Fruit fly (Drosophila melanogaster) whole organism, wandering third instar larva: ENCODE measurements around the gene CG11891.
A peak's percentile ranks its signal among the peaks of the same experiment; 100 is the strongest.

ENCODE experiments used
- CG9705 ChIP-seq: fragments of 200-800 bp; sonication (Bioruptor generic); optimal IDR thresholded peaks from 2 replicates; lab custom pipeline; 2018; ENCODE audit warnings: missing biosample characterization, mild to moderate bottlenecking, missing genetic modification characterization
- Dfd ChIP-seq: fragments of >200 bp; optimal IDR thresholded peaks from 2 replicates; lab custom pipeline; 2017; ENCODE audit warnings: missing biosample characterization, missing genetic modification characterization
- Dif ChIP-seq: fragments of 200-275, 200-300 bp; sonication (Bioruptor generic); optimal IDR thresholded peaks from 2 replicates; lab custom pipeline; 2018; ENCODE audit warnings: missing biosample characterization, missing genetic modification characterization; ENCODE audit not compliant: partially characterized antibody
- GATAd ChIP-seq: sonication (Bioruptor generic); optimal IDR thresholded peaks from 2 replicates; lab custom pipeline; 2016; ENCODE audit warnings: missing biosample characterization, missing genetic modification characterization
- HLH106 ChIP-seq: fragments of 200-800 bp; optimal IDR thresholded peaks from 3 replicates; lab custom pipeline; 2019; ENCODE audit warnings: missing biosample characterization, mild to moderate bottlenecking, missing genetic modification characterization, moderate library complexity
- Hr78 ChIP-seq: fragments of >200 bp; optimal IDR thresholded peaks from 2 replicates; lab custom pipeline; 2017; ENCODE audit warnings: missing biosample characterization, missing genetic modification characterization
- Hr83 ChIP-seq: fragments of 200-300 bp; sonication (Bioruptor generic); optimal IDR thresholded peaks from 2 replicates; lab custom pipeline; 2016; ENCODE audit warnings: missing biosample characterization, mild to moderate bottlenecking, missing genetic modification characterization, moderate library complexity; ENCODE audit not compliant: poor library complexity, severe bottlenecking
- Jra ChIP-seq: sonication (Bioruptor generic); optimal IDR thresholded peaks from 2 replicates; lab custom pipeline; 2016; ENCODE audit warnings: missing biosample characterization, missing genetic modification characterization
- Mio ChIP-seq: sonication (Bioruptor generic); optimal IDR thresholded peaks from 2 replicates; lab custom pipeline; 2016; ENCODE audit warnings: missing biosample characterization, missing genetic modification characterization
- Myc ChIP-seq: fragments of >200 bp; optimal IDR thresholded peaks from 2 replicates; lab custom pipeline; 2017
- N ChIP-seq: fragments of >200 bp; optimal IDR thresholded peaks from 2 replicates; lab custom pipeline; 2018; ENCODE audit warnings: missing biosample characterization, missing external identifiers, missing genetic modification characterization
- OdsH ChIP-seq: fragments of 200-800 bp; sonication (Bioruptor generic); optimal IDR thresholded peaks from 2 replicates; lab custom pipeline; 2016; ENCODE audit warnings: missing biosample characterization, mild to moderate bottlenecking, missing genetic modification characterization
- Rel ChIP-seq, 2 experiments: fragments of 200-800 bp; sonication (Bioruptor generic) in 1 of 2; optimal IDR thresholded peaks; 2 replicates in 1 of 2; 3 replicates in 1 of 2; lab custom pipeline; 2016 to 2019; ENCODE audit warnings: mild to moderate bottlenecking in 2 of 2, missing biosample characterization in 2 of 2, missing genetic modification characterization in 2 of 2, moderate library complexity in 1 of 2
- Sp1 ChIP-seq: fragments of 200-800 bp; sonication (Bioruptor generic); optimal IDR thresholded peaks from 3 replicates; lab custom pipeline; 2019; ENCODE audit warnings: missing biosample characterization, mild to moderate bottlenecking, missing genetic modification characterization, moderate library complexity
- Vsx2 ChIP-seq: fragments of 200-300, 225-300 bp; sonication (Bioruptor generic); optimal IDR thresholded peaks from 2 replicates; lab custom pipeline; 2018; ENCODE audit warnings: missing biosample characterization, missing genetic modification characterization; ENCODE audit not compliant: partially characterized antibody
- br ChIP-seq: fragments of 200-800 bp; sonication (Bioruptor generic); optimal IDR thresholded peaks from 2 replicates; lab custom pipeline; 2016; ENCODE audit warnings: missing biosample characterization, missing genetic modification characterization
- brk ChIP-seq: fragments of 200-800 bp; sonication (Bioruptor generic); optimal IDR thresholded peaks from 2 replicates; lab custom pipeline; 2016; ENCODE audit warnings: missing biosample characterization, mild to moderate bottlenecking, missing genetic modification characterization
- dl ChIP-seq, 2 experiments: fragments of 175-275, 200-275 bp in 1 of 2; fragments of 200-275 bp in 1 of 2; sonication (Bioruptor generic); optimal IDR thresholded peaks; lab custom pipeline; 2018; ENCODE audit warnings: mild to moderate bottlenecking in 2 of 2, missing biosample characterization in 2 of 2, missing genetic modification characterization in 2 of 2, moderate library complexity in 2 of 2; ENCODE audit not compliant: partially characterized antibody in 2 of 2, insufficient read depth in 1 of 2
- dmrt93B ChIP-seq: fragments of 200-800 bp; sonication (Bioruptor generic); optimal IDR thresholded peaks from 2 replicates; lab custom pipeline; 2018; ENCODE audit warnings: missing biosample characterization, mild to moderate bottlenecking, missing genetic modification characterization
- ey ChIP-seq: fragments of 200-800 bp; sonication (Bioruptor generic); optimal IDR thresholded peaks from 2 replicates; lab custom pipeline; 2016; ENCODE audit warnings: missing biosample characterization, missing genetic modification characterization
- foxo ChIP-seq, 2 experiments: fragments of 200-800 bp; sonication (Bioruptor generic); optimal IDR thresholded peaks; 2 replicates in 1 of 2; 3 replicates in 1 of 2; lab custom pipeline; 2016 to 2017; ENCODE audit warnings: missing biosample characterization in 2 of 2, missing genetic modification characterization in 2 of 2
- fru ChIP-seq: fragments of 200-800 bp; sonication (Bioruptor generic); optimal IDR thresholded peaks from 3 replicates; lab custom pipeline; 2016; ENCODE audit warnings: missing biosample characterization, mild to moderate bottlenecking, missing genetic modification characterization
- h ChIP-seq: fragments of 200-800 bp; sonication (Bioruptor generic); optimal IDR thresholded peaks from 3 replicates; lab custom pipeline; 2016; ENCODE audit warnings: missing biosample characterization, mild to moderate bottlenecking, missing genetic modification characterization
- lola ChIP-seq: fragments of >200 bp; optimal IDR thresholded peaks from 2 replicates; lab custom pipeline; 2017; ENCODE audit warnings: missing biosample characterization, missing genetic modification characterization
- pan ChIP-seq: fragments of >200 bp; optimal IDR thresholded peaks from 2 replicates; lab custom pipeline; 2017
- rgr ChIP-seq: fragments of 200-800 bp; sonication (Bioruptor generic); optimal IDR thresholded peaks from 3 replicates; lab custom pipeline; 2016; ENCODE audit warnings: missing biosample characterization, mild to moderate bottlenecking, missing genetic modification characterization
- sage ChIP-seq: fragments of 200-800 bp; sonication (Bioruptor generic); optimal IDR thresholded peaks from 2 replicates; lab custom pipeline; 2016; ENCODE audit warnings: missing biosample characterization, mild to moderate bottlenecking, missing genetic modification characterization
- sv ChIP-seq: fragments of 200-800 bp; sonication (Bioruptor generic); optimal IDR thresholded peaks from 3 replicates; lab custom pipeline; 2016; ENCODE audit warnings: missing biosample characterization, missing genetic modification characterization
- woc ChIP-seq: sonication (Bioruptor generic); optimal IDR thresholded peaks from 2 replicates; lab custom pipeline; 2016; ENCODE audit warnings: missing biosample characterization, mild to moderate bottlenecking, missing genetic modification characterization

CG11891 gene

dm6 chr3R:25235362-25235761 is 34.6 kb upstream of the CG11891 start, which contains the start of gene Sil1:
Gene Sil1, minus strand, starts transcription at chr3R:25235529.
- TF ChIP-seq rgr (GFP tag; lab: Kevin White, UChicago) (peak; percentile 10), OdsH (GFP tag; lab: Kevin White, UChicago) (no peak)

- TF ChIP-seq brk (GFP tag; lab: Kevin White, UChicago) (no peak), HLH106 (no peak), Jra (GFP tag; lab: Kevin White, UChicago) (no peak), N (GFP tag; lab: Kevin White, UChicago) (no peak), Mio (GFP tag; lab: Kevin White, UChicago) (no peak), Sp1 (no peak), rgr (GFP tag; lab: Kevin White, UChicago) (no peak), woc (GFP tag; lab: Kevin White, UChicago) (no peak), dmrt93B (GFP tag; lab: Kevin White, UChicago) (no peak), foxo (GFP tag; optimal IDR thresholded peaks at IDR 0.05; lab: Kevin White, UChicago) (no peak), sv (GFP tag; lab: Kevin White, UChicago) (no peak), br (GFP tag; lab: Kevin White, UChicago) (no peak), Dfd (GFP tag; lab: Kevin White, UChicago) (no peak), ey (GFP tag; lab: Kevin White, UChicago) (no peak)
These were observed 33.9 kb upstream of the CG11891 start for dm6 chr3R:25236121-25236520.

dm6 chr3R:25237314-25237713 is 32.7 kb upstream of the CG11891 start, which contains the start of gene Jhbp7:
Gene Jhbp7, plus strand, starts transcription at chr3R:25237614.
- no peak for TF ChIP-seq Vsx2 (GFP tag; lab: Kevin White, UChicago)
- TF ChIP-seq fru (GFP tag; lab: Kevin White, UChicago) = no peak
- no peak for TF ChIP-seq GATAd
- TF ChIP-seq CG9705 (GFP tag; lab: Kevin White, UChicago) = no peak
- no peak for TF ChIP-seq Jra (GFP tag; lab: Kevin White, UChicago)
- TF ChIP-seq Mio (GFP tag; lab: Kevin White, UChicago) = no peak
- TF ChIP-seq sage = no peak
- no peak for TF ChIP-seq Dif
- no peak for TF ChIP-seq brk (GFP tag; lab: Kevin White, UChicago)
- no peak for TF ChIP-seq foxo (GFP tag; optimal IDR thresholded peaks at IDR 0.05; lab: Kevin White, UChicago)
- no peak for TF ChIP-seq HLH106
- no peak for TF ChIP-seq h
- TF ChIP-seq N (GFP tag; lab: Kevin White, UChicago) = no peak
- no peak for TF ChIP-seq Myc (lab: Kevin White, UChicago)

dm6 chr3R:25238771-25239700 is 31.0 kb upstream of the CG11891 start:
- TF ChIP-seq N (GFP tag; lab: Kevin White, UChicago) (no peak), lola (GFP tag; lab: Kevin White, UChicago) (no peak), CG9705 (GFP tag; lab: Kevin White, UChicago) (no peak), Myc (lab: Kevin White, UChicago) (no peak), foxo (GFP tag; optimal IDR thresholded peaks at IDR 0.05; lab: Kevin White, UChicago) (no peak), brk (GFP tag; lab: Kevin White, UChicago) (no peak), pan (lab: Kevin White, UChicago) (no peak), GATAd (no peak), woc (GFP tag; lab: Kevin White, UChicago) (no peak), ey (GFP tag; lab: Kevin White, UChicago) (no peak), Rel (GFP tag; optimal IDR thresholded peaks at IDR 0.05; lab: Kevin White, UChicago) (no peak), Rel (tag; optimal IDR thresholded peaks at IDR 0.05; lab: Kevin White, UChicago) (no peak), Dfd (GFP tag; lab: Kevin White, UChicago) (no peak), sage (no peak), Hr78 (GFP tag; lab: Kevin White, UChicago) (no peak), Hr83 (GFP tag; lab: Kevin White, UChicago) (no peak), rgr (GFP tag; lab: Kevin White, UChicago) (no peak), Jra (GFP tag; lab: Kevin White, UChicago) (no peak), dl (GFP tag; optimal IDR thresholded peaks at IDR 0.05; lab: Kevin White, UChicago; ENCODE audit: insufficient read depth in 1 of 2, partially characterized antibody in 2 of 2) (no peak)
